Worm (Caenorhabditis elegans) whole organism, L4/young adult: ENCODE data around the gene C54C6.7.

Source experiments
- W03F9.2 ChIP-seq: fragments of 150-350 bp; optimal IDR thresholded peaks from 2 replicates; lab custom pipeline; 2014; ENCODE audit warnings: missing biosample characterization, missing genetic modification characterization
- dao-5 ChIP-seq: sonication (generic microtip); optimal IDR thresholded peaks from 2 replicates; lab custom pipeline; 2016; ENCODE audit warnings: missing genotype, missing genetic modification characterization, moderate library complexity, missing compliant biosample characterization
- him-1 ChIP-seq: sonication (generic microtip); optimal IDR thresholded peaks from 2 replicates; lab custom pipeline; 2016; ENCODE audit warnings: missing genotype, missing genetic modification reagents, missing genetic modification characterization, missing compliant biosample characterization

- TF ChIP-seq him-1 (tag; lab: Kevin White, UChicago): no peak
- TF ChIP-seq dao-5 (tag; lab: Kevin White, UChicago): no peak
- TF ChIP-seq W03F9.2 (tag; lab: Kevin White, UChicago): no peak
These were observed 37.1 kb upstream of the C54C6.7 start for ce11 chrIII:3583341-3583740.
